Fruit fly (Drosophila melanogaster) whole organism, wandering third instar larva: Measurements from ENCODE around the gene CG14691.

ENCODE experiments used
- Hnf4 ChIP-seq: fragments of 200-800 bp; sonication (Bioruptor generic); optimal IDR thresholded peaks from 2 replicates; lab custom pipeline; 2016; ENCODE audit warnings: missing biosample characterization, mild to moderate bottlenecking, missing genetic modification characterization
- pan ChIP-seq: fragments of >200 bp; optimal IDR thresholded peaks from 2 replicates; lab custom pipeline; 2017
- rgr ChIP-seq: fragments of 200-800 bp; sonication (Bioruptor generic); optimal IDR thresholded peaks from 3 replicates; lab custom pipeline; 2016; ENCODE audit warnings: missing biosample characterization, mild to moderate bottlenecking, missing genetic modification characterization

DNA sequence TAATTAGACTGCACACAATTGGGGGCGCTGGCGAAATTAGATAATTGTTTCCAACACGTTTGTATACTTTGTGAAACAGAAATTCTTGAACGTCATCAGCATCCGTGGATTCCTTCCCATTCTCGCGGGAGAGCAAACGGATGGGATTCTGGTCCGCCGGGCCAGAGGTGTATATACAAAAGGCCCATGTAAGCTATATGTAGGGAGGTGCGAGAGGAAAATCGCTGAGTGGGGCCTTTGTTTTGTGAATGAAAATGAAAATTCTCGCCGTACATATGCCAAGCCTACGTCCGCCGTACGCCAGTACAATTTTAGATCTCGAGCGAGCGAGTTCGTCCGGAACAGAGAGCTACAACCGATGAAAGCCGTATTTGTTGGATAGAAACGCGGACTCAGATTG, 37.2 kb upstream of the CG14691 start, which contains the start of gene CG14687:
- TF ChIP-seq pan (lab: Kevin White, UChicago) (no peak), Hnf4 (GFP tag; lab: Kevin White, UChicago) (no peak), rgr (GFP tag; lab: Kevin White, UChicago) (no peak)
